Fruit fly (Drosophila melanogaster) whole organism, embryonic: ENCODE data around the gene CG12974.

ENCODE experiments used
- Atf6 ChIP-seq: fragments of 200-800 bp; sonication (Bioruptor generic); IDR thresholded peaks from 2 replicates; pipeline ENCODE4 v1.3.6; 2022; ENCODE audit warnings: missing biosample characterization, missing genetic modification characterization
- CG11093 ChIP-seq: fragments of 200-800 bp; sonication (Bioruptor generic); IDR thresholded peaks from 3 replicates; pipeline ENCODE4 v1.3.6; 2022; ENCODE audit warnings: missing biosample characterization, missing genetic modification characterization
- CG11398 ChIP-seq: fragments of 200-800 bp; sonication (Bioruptor generic); optimal IDR thresholded peaks from 2 replicates; lab custom pipeline; 2016; ENCODE audit warnings: missing biosample characterization, missing genetic modification characterization
- CG12155 ChIP-seq: fragments of 200-800 bp; sonication (Bioruptor generic); optimal IDR thresholded peaks from 3 replicates; lab custom pipeline; 2016; ENCODE audit warnings: missing biosample characterization, missing genetic modification characterization
- CG13287 ChIP-seq: fragments of 200-800 bp; sonication (Bioruptor generic); IDR thresholded peaks from 2 replicates; pipeline ENCODE4 v1.3.6; 2022; ENCODE audit warnings: missing biosample characterization, missing genetic modification characterization; ENCODE audit not compliant: partially characterized antibody
- CG13296 ChIP-seq: fragments of 200-800 bp; sonication (Bioruptor generic); optimal IDR thresholded peaks from 3 replicates; lab custom pipeline; 2018; ENCODE audit warnings: missing biosample characterization, mild to moderate bottlenecking, missing genetic modification characterization
- CG16779 ChIP-seq: fragments of 200-800 bp; sonication (Bioruptor generic); IDR thresholded peaks from 2 replicates; pipeline ENCODE4 v1.3.6; 2022; ENCODE audit warnings: missing biosample characterization, missing genetic modification characterization
- CG2678 ChIP-seq: fragments of 200-800 bp; sonication (Bioruptor generic); optimal IDR thresholded peaks from 3 replicates; lab custom pipeline; 2019; ENCODE audit warnings: missing biosample characterization, mild to moderate bottlenecking, missing genetic modification characterization, moderate library complexity
- CG3407 ChIP-seq: fragments of 200-800 bp; sonication (Bioruptor generic); optimal IDR thresholded peaks from 2 replicates; lab custom pipeline; 2018; ENCODE audit warnings: missing biosample characterization, mild to moderate bottlenecking, missing genetic modification characterization
- CG34422 ChIP-seq: fragments of 200-800 bp; sonication (Bioruptor generic); IDR thresholded peaks from 3 replicates; pipeline ENCODE4 v1.3.6; 2022; ENCODE audit warnings: missing biosample characterization, missing genetic modification characterization
- CG42726 ChIP-seq: fragments of 200-800 bp; sonication (Bioruptor generic); IDR thresholded peaks from 2 replicates; pipeline ENCODE4 v1.3.6; 2022; ENCODE audit warnings: missing biosample characterization, missing genetic modification characterization; ENCODE audit not compliant: partially characterized antibody
- CG4360 ChIP-seq: fragments of 200-800 bp; sonication (Bioruptor generic); IDR thresholded peaks from 2 replicates; pipeline ENCODE4 v1.3.6; 2022; ENCODE audit warnings: missing biosample characterization, missing genetic modification characterization
- CG6254 ChIP-seq: fragments of 200-800 bp; sonication (Bioruptor generic); optimal IDR thresholded peaks from 3 replicates; lab custom pipeline; 2017; ENCODE audit warnings: mild to moderate bottlenecking, missing biosample characterization, missing genetic modification reagents, missing genetic modification characterization
- CG7556 ChIP-seq: fragments of 200-800 bp; sonication (Bioruptor generic); optimal IDR thresholded peaks from 2 replicates; lab custom pipeline; 2017; ENCODE audit warnings: missing biosample characterization, mild to moderate bottlenecking, missing genetic modification characterization
- CG8281 ChIP-seq: fragments of 200-800 bp; sonication (Bioruptor generic); optimal IDR thresholded peaks from 2 replicates; lab custom pipeline; 2018; ENCODE audit warnings: missing biosample characterization, mild to moderate bottlenecking, missing genetic modification characterization, moderate library complexity
- CG8944 ChIP-seq: fragments of 200-800 bp; sonication (Bioruptor generic); optimal IDR thresholded peaks from 3 replicates; lab custom pipeline; 2016; ENCODE audit warnings: missing biosample characterization, missing genetic modification characterization
- CG9215 ChIP-seq: fragments of 200-800 bp; sonication (Bioruptor generic); IDR thresholded peaks from 2 replicates; pipeline ENCODE4 v1.3.6; 2022; ENCODE audit warnings: missing biosample characterization, missing genetic modification characterization
- CG9609 ChIP-seq: fragments of 200-800 bp; sonication (Bioruptor generic); optimal IDR thresholded peaks from 3 replicates; lab custom pipeline; 2016; ENCODE audit warnings: missing biosample characterization, missing genetic modification characterization
- Camta ChIP-seq: fragments of 200-800 bp; sonication (Bioruptor generic); optimal IDR thresholded peaks from 2 replicates; lab custom pipeline; 2016; ENCODE audit warnings: missing biosample characterization, missing genetic modification characterization
- CrebB ChIP-seq: fragments of 200-800 bp; sonication (Bioruptor generic); optimal IDR thresholded peaks from 3 replicates; lab custom pipeline; 2018; ENCODE audit warnings: missing biosample characterization, mild to moderate bottlenecking, missing genetic modification characterization
- D19A ChIP-seq: fragments of 200-800 bp; optimal IDR thresholded peaks from 3 replicates; lab custom pipeline; 2019; ENCODE audit warnings: missing biosample characterization, mild to moderate bottlenecking, missing genetic modification characterization, moderate library complexity
- Deaf1 ChIP-seq: fragments of 200-800 bp; optimal IDR thresholded peaks from 3 replicates; lab custom pipeline; 2019; ENCODE audit warnings: missing biosample characterization, mild to moderate bottlenecking, missing genetic modification characterization, moderate library complexity
- Dip2 ChIP-seq: fragments of 200-800 bp; sonication (Bioruptor generic); IDR thresholded peaks from 2 replicates; pipeline ENCODE4 v1.3.6; 2022; ENCODE audit warnings: missing biosample characterization, missing genetic modification characterization
- Fer1 ChIP-seq: fragments of 200-800 bp; sonication (Bioruptor generic); optimal IDR thresholded peaks from 2 replicates; lab custom pipeline; 2017; ENCODE audit warnings: missing biosample characterization, mild to moderate bottlenecking, missing genetic modification characterization
- Hr39 ChIP-seq: fragments of >200 bp; optimal IDR thresholded peaks from 2 replicates; lab custom pipeline; 2017
- Mad ChIP-seq: fragments of 200-800 bp; sonication (Bioruptor generic); optimal IDR thresholded peaks from 2 replicates; lab custom pipeline; 2016; ENCODE audit warnings: missing biosample characterization, missing genetic modification characterization
- Sin3A ChIP-seq: fragments of >200 bp; optimal IDR thresholded peaks from 2 replicates; lab custom pipeline; 2018
- aop ChIP-seq: fragments of 200-800 bp; sonication (Bioruptor generic); IDR thresholded peaks from 2 replicates; pipeline ENCODE4 v1.3.6; 2022; ENCODE audit warnings: missing biosample characterization, missing genetic modification characterization
- bbx ChIP-seq: fragments of 200-800 bp; sonication (Bioruptor generic); IDR thresholded peaks from 2 replicates; pipeline ENCODE4 v1.3.6; 2022; ENCODE audit warnings: missing biosample characterization, missing genetic modification characterization; ENCODE audit not compliant: partially characterized antibody
- bigmax ChIP-seq: fragments of 200-800 bp; sonication (Bioruptor generic); optimal IDR thresholded peaks from 2 replicates; lab custom pipeline; 2018; ENCODE audit warnings: missing biosample characterization, mild to moderate bottlenecking, missing genetic modification characterization
- crc ChIP-seq: fragments of 200-800 bp; sonication (Bioruptor generic); optimal IDR thresholded peaks from 2 replicates; lab custom pipeline; 2016; ENCODE audit warnings: missing biosample characterization, missing genetic modification characterization
- emc ChIP-seq: fragments of 200-800 bp; sonication (Bioruptor generic); optimal IDR thresholded peaks from 2 replicates; lab custom pipeline; 2016; ENCODE audit warnings: missing biosample characterization, missing genetic modification characterization
- ftz-f1 ChIP-seq: fragments of 200-800 bp; sonication (Bioruptor generic); optimal IDR thresholded peaks from 2 replicates; lab custom pipeline; 2016; ENCODE audit warnings: missing biosample characterization, missing genetic modification characterization
- gro ChIP-seq: fragments of 200-800 bp; sonication (Bioruptor generic); optimal IDR thresholded peaks from 2 replicates; lab custom pipeline; 2016; ENCODE audit warnings: missing biosample characterization, missing genetic modification characterization
- hbn ChIP-seq: fragments of 200-800 bp; sonication (Bioruptor generic); IDR thresholded peaks from 2 replicates; pipeline ENCODE4 v1.3.6; 2022; ENCODE audit warnings: missing biosample characterization, missing genetic modification characterization; ENCODE audit not compliant: partially characterized antibody
- ken ChIP-seq: fragments of 200-800 bp; sonication (Bioruptor generic); IDR thresholded peaks from 3 replicates; pipeline ENCODE4 v1.3.6; 2022; ENCODE audit warnings: missing biosample characterization, missing genetic modification characterization
- nmo ChIP-seq: fragments of 200-800 bp; sonication (Bioruptor generic); optimal IDR thresholded peaks from 2 replicates; lab custom pipeline; 2018; ENCODE audit warnings: missing biosample characterization, mild to moderate bottlenecking, missing genetic modification characterization, moderate library complexity
- otp ChIP-seq: fragments of 200-800 bp; sonication (Bioruptor generic); IDR thresholded peaks from 3 replicates; pipeline ENCODE4, ENCODE4 v1.3.6; 2022; ENCODE audit warnings: missing biosample characterization, missing genetic modification characterization
- pb ChIP-seq: fragments of 200-800 bp; sonication (Bioruptor generic); optimal IDR thresholded peaks from 3 replicates; lab custom pipeline; 2016; ENCODE audit warnings: missing biosample characterization, missing genetic modification characterization
- schlank ChIP-seq: fragments of 200-800 bp; sonication (Bioruptor generic); optimal IDR thresholded peaks from 2 replicates; lab custom pipeline; 2018; ENCODE audit warnings: missing biosample characterization, mild to moderate bottlenecking, missing genetic modification characterization
- scrt ChIP-seq: fragments of 200-800 bp; sonication (Bioruptor generic); optimal IDR thresholded peaks from 2 replicates; lab custom pipeline; 2018; ENCODE audit warnings: missing biosample characterization, mild to moderate bottlenecking, missing genetic modification characterization, moderate library complexity
- shn ChIP-seq: fragments of 200-800 bp; sonication (Bioruptor generic); optimal IDR thresholded peaks from 3 replicates; lab custom pipeline; 2016; ENCODE audit warnings: missing biosample characterization, missing genetic modification characterization
- ttk ChIP-seq: fragments of 200-800 bp; sonication (Bioruptor generic); IDR thresholded peaks from 2 replicates; pipeline ENCODE4 v2.1.2; 2022; ENCODE audit warnings: missing biosample characterization, missing genetic modification characterization

The CG12974 gene

DNA sequence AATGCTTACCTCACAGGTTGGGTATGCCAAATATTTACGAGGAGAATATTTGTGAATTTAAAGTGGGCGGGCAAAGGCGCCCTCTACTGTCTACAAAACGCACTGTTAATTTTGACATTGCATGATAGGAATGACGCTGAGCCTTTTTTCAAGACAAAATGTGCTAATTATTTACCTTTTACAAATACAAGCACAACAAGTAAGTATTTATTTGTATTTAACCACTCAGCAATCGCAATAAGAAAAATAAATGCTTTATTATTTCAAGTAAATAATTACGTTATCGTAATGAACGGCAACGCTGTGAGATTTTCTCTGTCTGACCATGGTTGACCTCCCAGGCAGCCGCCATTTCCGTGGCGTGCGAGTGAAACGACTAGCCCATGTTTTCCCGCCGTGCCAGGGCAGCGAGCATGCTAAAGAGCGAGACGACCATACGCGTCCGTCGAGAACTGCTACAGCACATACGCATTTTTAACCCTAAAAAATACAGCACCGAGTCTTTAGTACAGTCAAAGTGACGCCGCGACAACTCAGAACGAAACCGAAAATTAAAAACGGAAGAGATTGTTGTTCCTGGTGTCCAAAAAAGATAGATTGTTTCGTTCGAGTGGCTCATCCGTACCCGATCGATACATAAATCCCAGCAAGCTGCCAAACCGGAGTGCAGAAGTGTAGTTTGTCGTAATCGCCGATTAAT is at the start of gene CG12974, which contains the start of gene pzg (continued):
- TF ChIP-seq ttk (GFP tag; lab: Robert Waterston, UW) = peak; percentile 79
- peak; percentile 81 for TF ChIP-seq CG9609 (GFP tag; lab: Kevin White, UChicago)
- TF ChIP-seq scrt (GFP tag; lab: Kevin White, UChicago) = peak; percentile 45
- TF ChIP-seq Deaf1 (tag; lab: Kevin White, UChicago) = no peak
- TF ChIP-seq CG7556 (GFP tag; lab: Kevin White, UChicago) = peak; percentile 61
- peak; percentile 86 for TF ChIP-seq shn (GFP tag; lab: Kevin White, UChicago)
- TF ChIP-seq CG11398 (GFP tag; lab: Kevin White, UChicago) = peak; percentile 40
- peak; percentile 70 for TF ChIP-seq CG2678 (tag; lab: Kevin White, UChicago)
- TF ChIP-seq CG13287 = peak; percentile 75
- no peak for TF ChIP-seq CG6254 (GFP tag; lab: Kevin White, UChicago)
- peak; percentile 59 for TF ChIP-seq Mad (GFP tag; lab: Kevin White, UChicago)
- peak; percentile 47 for TF ChIP-seq emc (GFP tag; lab: Kevin White, UChicago)
- TF ChIP-seq Hr39 (lab: Kevin White, UChicago) = no peak
- no peak for TF ChIP-seq CG16779 (GFP tag; lab: Robert Waterston, UW)
- TF ChIP-seq CG9215 (GFP tag; lab: Robert Waterston, UW) = peak; percentile 84
- TF ChIP-seq CG8281 (tag; lab: Kevin White, UChicago) = no peak
- no peak for TF ChIP-seq crc (GFP tag; lab: Kevin White, UChicago)
- TF ChIP-seq Sin3A = peak; percentile 90
- peak; percentile 20 for TF ChIP-seq hbn (GFP tag; lab: Robert Waterston, UW)
- peak; percentile 50 for TF ChIP-seq CG13296 (GFP tag; lab: Kevin White, UChicago)
- TF ChIP-seq pb (GFP tag; lab: Kevin White, UChicago) = peak; percentile 39
- peak; percentile 94 for TF ChIP-seq nmo
- TF ChIP-seq gro = peak; percentile 7
- peak; percentile 59 for TF ChIP-seq CG3407
- TF ChIP-seq Fer1 (GFP tag; lab: Kevin White, UChicago) = peak; percentile 67
- TF ChIP-seq Camta (GFP tag; lab: Kevin White, UChicago) = peak; percentile 32
- peak; percentile 44 for TF ChIP-seq CrebB
- peak; percentile 45; the same call in 1 of the 2 replicates for TF ChIP-seq CG42726 (GFP tag; lab: Robert Waterston, UW)
- TF ChIP-seq otp (GFP tag; lab: Robert Waterston, UW) = peak; percentile 62; the same call in 1 of the 3 replicates
- TF ChIP-seq bbx (GFP tag; lab: Robert Waterston, UW) = peak; percentile 60; the same call in 1 of the 2 replicates
- TF ChIP-seq D19A = peak; percentile 24
- peak; percentile 90 for TF ChIP-seq ken (GFP tag; lab: Robert Waterston, UW)
- peak; percentile 71; the same call in 2 of the 3 replicates for TF ChIP-seq CG11093 (GFP tag; lab: Robert Waterston, UW)
- peak; percentile 7 for TF ChIP-seq schlank (tag; lab: Kevin White, UChicago)
- peak; percentile 68 for TF ChIP-seq CG12155
- peak; percentile 76 for TF ChIP-seq ftz-f1 (GFP tag; lab: Kevin White, UChicago)
- peak; percentile 82 for TF ChIP-seq Atf6 (GFP tag; lab: Robert Waterston, UW)
- no peak; the same call in 1 of the 2 replicates for TF ChIP-seq aop (GFP tag; lab: Robert Waterston, UW)
- peak; percentile 92 for TF ChIP-seq bigmax (GFP tag; lab: Kevin White, UChicago)
- TF ChIP-seq CG4360 (GFP tag; lab: Robert Waterston, UW) = peak; percentile 18; the same call in 1 of the 2 replicates
- TF ChIP-seq CG8944 (GFP tag; lab: Kevin White, UChicago) = peak; percentile 48
- peak; percentile 62 for TF ChIP-seq Dip2 (GFP tag; lab: Robert Waterston, UW)
- peak; percentile 91 for TF ChIP-seq CG34422 (GFP tag; lab: Robert Waterston, UW)
